Fruit fly (Drosophila melanogaster) whole organism, prepupa: ENCODE measurements around the gene path.

Experiments used
- CG10631 ChIP-seq: fragments of 200-800 bp; sonication (Bioruptor generic); optimal IDR thresholded peaks from 2 replicates; lab custom pipeline; 2016; ENCODE audit warnings: missing biosample characterization, missing genetic modification characterization
- CG11294 ChIP-seq: fragments of 200-800 bp; sonication (Bioruptor generic); IDR thresholded peaks from 2 replicates; pipeline ENCODE4 v1.3.6; 2022; ENCODE audit warnings: missing biosample characterization, missing genetic modification characterization
- CG16779 ChIP-seq: fragments of 200-800 bp; sonication (Bioruptor generic); optimal IDR thresholded peaks from 3 replicates; lab custom pipeline; 2017; ENCODE audit warnings: missing biosample characterization, mild to moderate bottlenecking, missing genetic modification characterization
- CG3919 ChIP-seq: fragments of 200-800 bp; sonication (Bioruptor generic); optimal IDR thresholded peaks from 3 replicates; lab custom pipeline; 2016; ENCODE audit warnings: missing biosample characterization, missing genetic modification characterization
- CG8119 ChIP-seq: fragments of 200-800 bp; sonication (Bioruptor generic); IDR thresholded peaks from 3 replicates; pipeline ENCODE4 v1.3.6; 2022; ENCODE audit warnings: missing biosample characterization, missing genetic modification characterization
- Met ChIP-seq: fragments of 200-800 bp; sonication (Bioruptor generic); optimal IDR thresholded peaks from 3 replicates; lab custom pipeline; 2016; ENCODE audit warnings: missing biosample characterization, missing genetic modification characterization
- Sox102F ChIP-seq: fragments of 200-800 bp; sonication (Bioruptor generic); optimal IDR thresholded peaks from 2 replicates; lab custom pipeline; 2016; ENCODE audit warnings: missing biosample characterization, mild to moderate bottlenecking, missing genetic modification characterization
- Sox15 ChIP-seq: fragments of 200-800 bp; sonication (Bioruptor generic); optimal IDR thresholded peaks from 3 replicates; lab custom pipeline; 2016; ENCODE audit warnings: missing biosample characterization, missing genetic modification characterization
- cyc ChIP-seq: fragments of 200-800 bp; sonication (Bioruptor generic); optimal IDR thresholded peaks from 3 replicates; lab custom pipeline; 2016; ENCODE audit warnings: missing biosample characterization, missing genetic modification characterization
- fkh ChIP-seq: fragments of 200-800 bp; sonication (Bioruptor generic); optimal IDR thresholded peaks from 3 replicates; lab custom pipeline; 2017; ENCODE audit warnings: missing biosample characterization, mild to moderate bottlenecking, missing genetic modification characterization, moderate library complexity
- pdm3 ChIP-seq: fragments of 200-800 bp; sonication (Bioruptor generic); optimal IDR thresholded peaks from 3 replicates; lab custom pipeline; 2016; ENCODE audit warnings: missing biosample characterization, missing genetic modification characterization
- svp ChIP-seq: fragments of 200-800 bp; sonication (Bioruptor generic); peaks from one replicate; lab custom pipeline; 2016; ENCODE audit warnings: missing biosample characterization, missing genetic modification characterization
- topi ChIP-seq: fragments of 200-800 bp; sonication (Bioruptor generic); optimal IDR thresholded peaks from 3 replicates; lab custom pipeline; 2016; ENCODE audit warnings: missing biosample characterization, missing genetic modification characterization

DNA sequence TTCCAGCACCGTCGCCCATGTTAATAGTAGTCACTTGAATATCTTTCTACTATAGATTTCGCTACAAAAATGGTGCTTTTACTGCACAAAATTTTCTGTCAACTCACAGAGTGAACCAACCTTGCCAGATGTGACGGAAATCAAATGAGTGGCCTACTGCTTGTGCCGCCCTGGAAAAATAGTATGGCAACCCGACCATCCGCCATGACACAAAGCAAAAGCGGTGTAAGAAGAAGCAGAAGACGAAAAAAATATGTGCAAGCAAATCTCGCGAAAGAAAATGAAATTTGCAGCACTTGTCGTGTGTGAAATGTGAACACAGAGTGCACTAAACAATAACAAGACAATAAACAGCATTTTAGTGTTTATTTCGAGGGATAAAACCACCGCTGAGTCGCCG lies 28.3 kb downstream of the path start, which contains the start of the genes Uch-L5 and Jarid2:
- no peak for TF ChIP-seq CG3919 (GFP tag; lab: Kevin White, UChicago)
- no peak for TF ChIP-seq topi (GFP tag; lab: Kevin White, UChicago)
- TF ChIP-seq Met (GFP tag; lab: Kevin White, UChicago): no peak
- no peak for TF ChIP-seq CG11294 (GFP tag; lab: Robert Waterston, UW)
- no peak for TF ChIP-seq CG16779 (tag; lab: Kevin White, UChicago)
- TF ChIP-seq Sox102F: no peak
- TF ChIP-seq svp: no peak
- no peak for TF ChIP-seq CG10631
- TF ChIP-seq CG8119 (GFP tag; lab: Robert Waterston, UW): no peak
- TF ChIP-seq pdm3 (GFP tag; lab: Kevin White, UChicago): no peak
- peak; percentile 13 for TF ChIP-seq fkh
- no peak for TF ChIP-seq Sox15 (GFP tag; lab: Kevin White, UChicago)
- TF ChIP-seq cyc (GFP tag; lab: Kevin White, UChicago): peak; percentile 65
